Fruit fly (Drosophila melanogaster) whole organism, embryonic: ENCODE data around the gene SREBP.

Experiments used
- Atf6 ChIP-seq: fragments of 200-800 bp; sonication (Bioruptor generic); IDR thresholded peaks from 2 replicates; pipeline ENCODE4 v1.3.6; 2022; ENCODE audit warnings: missing biosample characterization, missing genetic modification characterization
- Bgb ChIP-seq: fragments of 200-800 bp; sonication (Bioruptor generic); IDR thresholded peaks from 2 replicates; pipeline ENCODE4 v1.3.6; 2022; ENCODE audit warnings: missing biosample characterization, missing genetic modification characterization; ENCODE audit not compliant: partially characterized antibody
- CG1233 ChIP-seq: fragments of 200-800 bp; sonication (Bioruptor generic); optimal IDR thresholded peaks from 4 replicates; lab custom pipeline; 2018; ENCODE audit warnings: missing biosample characterization, mild to moderate bottlenecking, missing genetic modification characterization
- CG12659 ChIP-seq: fragments of 200-800 bp; sonication (Bioruptor generic); optimal IDR thresholded peaks from 3 replicates; lab custom pipeline; 2017; ENCODE audit warnings: mild to moderate bottlenecking, missing biosample characterization, missing genetic modification reagents, missing genetic modification characterization
- CG15479 ChIP-seq: fragments of 200-800 bp; sonication (Bioruptor generic); optimal IDR thresholded peaks from 3 replicates; lab custom pipeline; 2019; ENCODE audit warnings: missing biosample characterization, mild to moderate bottlenecking, missing genetic modification characterization, moderate library complexity
- CG15696 ChIP-seq: fragments of 200-800 bp; sonication (Bioruptor generic); optimal IDR thresholded peaks from 2 replicates; lab custom pipeline; 2019; ENCODE audit warnings: missing biosample characterization, mild to moderate bottlenecking, missing genetic modification characterization, moderate library complexity
- CG1603 ChIP-seq: fragments of 200-800 bp; sonication (Bioruptor generic); optimal IDR thresholded peaks from 2 replicates; lab custom pipeline; 2019; ENCODE audit warnings: missing biosample characterization, mild to moderate bottlenecking, missing genetic modification characterization, moderate library complexity
- CG17186 ChIP-seq: fragments of 200-800 bp; sonication (Bioruptor generic); optimal IDR thresholded peaks from 3 replicates; lab custom pipeline; 2017; ENCODE audit warnings: missing biosample characterization, missing genetic modification reagents, missing genetic modification characterization
- CG18619 ChIP-seq: fragments of 200-800 bp; sonication (Bioruptor generic); optimal IDR thresholded peaks from 3 replicates; lab custom pipeline; 2017; ENCODE audit warnings: missing biosample characterization, mild to moderate bottlenecking, missing genetic modification characterization
- CG2120 ChIP-seq: fragments of 200-800 bp; sonication (Bioruptor generic); optimal IDR thresholded peaks from 3 replicates; lab custom pipeline; 2016; ENCODE audit warnings: missing biosample characterization, missing genetic modification characterization
- CG30020 ChIP-seq: fragments of 200-800 bp; optimal IDR thresholded peaks from 2 replicates; lab custom pipeline; 2019; ENCODE audit warnings: missing biosample characterization, mild to moderate bottlenecking, missing genetic modification characterization, moderate library complexity
- CG31441 ChIP-seq: fragments of 200-800 bp; sonication (Bioruptor generic); IDR thresholded peaks from 2 replicates; pipeline ENCODE4 v1.3.6; 2022; ENCODE audit warnings: missing biosample characterization, missing genetic modification characterization
- CG34224 ChIP-seq: fragments of 200-800 bp; sonication (Bioruptor generic); IDR thresholded peaks from 3 replicates; pipeline ENCODE4 v1.3.6; 2022; ENCODE audit warnings: missing biosample characterization, missing genetic modification characterization; ENCODE audit not compliant: partially characterized antibody
- CG3995 ChIP-seq: fragments of 200-800 bp; sonication (Bioruptor generic); optimal IDR thresholded peaks from 3 replicates; lab custom pipeline; 2016; ENCODE audit warnings: missing biosample characterization, missing genetic modification characterization
- CG6791 ChIP-seq: fragments of 200-800 bp; sonication (Bioruptor generic); IDR thresholded peaks from 3 replicates; pipeline ENCODE4 v1.3.6; 2022; ENCODE audit warnings: missing biosample characterization, missing genetic modification characterization; ENCODE audit not compliant: partially characterized antibody
- CG7963 ChIP-seq: fragments of 200-800 bp; sonication (Bioruptor generic); IDR thresholded peaks from 3 replicates; pipeline ENCODE4 v1.3.6; 2022; ENCODE audit warnings: missing biosample characterization, missing genetic modification characterization; ENCODE audit not compliant: partially characterized antibody
- CG8359 ChIP-seq: fragments of 200-800 bp; sonication (Bioruptor generic); optimal IDR thresholded peaks from 2 replicates; lab custom pipeline; 2017; ENCODE audit warnings: missing biosample characterization, mild to moderate bottlenecking, missing genetic modification characterization, borderline replicate concordance
- CG9876 ChIP-seq: fragments of 200-800 bp; sonication (Bioruptor generic); optimal IDR thresholded peaks from 2 replicates; lab custom pipeline; 2016; ENCODE audit warnings: missing biosample characterization, missing genetic modification characterization
- Camta ChIP-seq: fragments of 200-800 bp; sonication (Bioruptor generic); optimal IDR thresholded peaks from 2 replicates; lab custom pipeline; 2016; ENCODE audit warnings: missing biosample characterization, missing genetic modification characterization
- CoRest ChIP-seq: fragments of 200-800 bp; sonication (Bioruptor generic); optimal IDR thresholded peaks from 3 replicates; lab custom pipeline; 2018; ENCODE audit warnings: missing biosample characterization, mild to moderate bottlenecking, missing genetic modification characterization, moderate library complexity
- Dll ChIP-seq: fragments of 200-800 bp; sonication (Bioruptor generic); IDR thresholded peaks from 4 replicates; pipeline ENCODE4 v1.3.6; 2022; ENCODE audit warnings: missing biosample characterization, missing genetic modification characterization; ENCODE audit not compliant: partially characterized antibody
- Doc3 ChIP-seq: fragments of 200-800 bp; sonication (Bioruptor generic); IDR thresholded peaks from 3 replicates; pipeline ENCODE4 v1.3.6; 2022; ENCODE audit warnings: missing biosample characterization, missing genetic modification characterization; ENCODE audit not compliant: partially characterized antibody
- Ets65A ChIP-seq: fragments of 200-800 bp; sonication (Bioruptor generic); peaks from one replicate; lab custom pipeline; 2016; ENCODE audit warnings: missing biosample characterization, missing genetic modification characterization
- Fer1 ChIP-seq: fragments of 200-800 bp; sonication (Bioruptor generic); optimal IDR thresholded peaks from 2 replicates; lab custom pipeline; 2017; ENCODE audit warnings: missing biosample characterization, mild to moderate bottlenecking, missing genetic modification characterization
- Fer3 ChIP-seq: fragments of 200-800 bp; sonication (Bioruptor generic); optimal IDR thresholded peaks from 2 replicates; lab custom pipeline; 2018; ENCODE audit warnings: missing biosample characterization, mild to moderate bottlenecking, missing genetic modification characterization, moderate library complexity
- HLH3B ChIP-seq: fragments of 200-800 bp; sonication (Bioruptor generic); IDR thresholded peaks from 2 replicates; pipeline ENCODE4 v1.3.6; 2022; ENCODE audit warnings: missing biosample characterization, missing genetic modification characterization
- HmgZ ChIP-seq: fragments of 200-800 bp; sonication (Bioruptor generic); optimal IDR thresholded peaks from 2 replicates; lab custom pipeline; 2018; ENCODE audit warnings: missing biosample characterization, mild to moderate bottlenecking, missing genetic modification characterization
- Mad ChIP-seq: fragments of 200-800 bp; sonication (Bioruptor generic); optimal IDR thresholded peaks from 2 replicates; lab custom pipeline; 2016; ENCODE audit warnings: missing biosample characterization, missing genetic modification characterization
- Max ChIP-seq: fragments of 200-800 bp; sonication (Bioruptor generic); optimal IDR thresholded peaks from 2 replicates; lab custom pipeline; 2016; ENCODE audit warnings: missing biosample characterization, mild to moderate bottlenecking, missing genetic modification characterization
- Optix ChIP-seq: fragments of 200-800 bp; sonication (Bioruptor generic); IDR thresholded peaks from 3 replicates; pipeline ENCODE4 v1.3.6; 2022; ENCODE audit warnings: missing biosample characterization, missing genetic modification characterization
- Side ChIP-seq: fragments of 200-800 bp; sonication (Bioruptor generic); optimal IDR thresholded peaks from 2 replicates; lab custom pipeline; 2016; ENCODE audit warnings: missing biosample characterization, missing genetic modification characterization
- Sox100B ChIP-seq: fragments of 200-800 bp; sonication (Bioruptor generic); optimal IDR thresholded peaks from 3 replicates; lab custom pipeline; 2018; ENCODE audit warnings: missing biosample characterization, mild to moderate bottlenecking, missing genetic modification characterization
- Sry-δ ChIP-seq: fragments of 200-800 bp; sonication (Bioruptor generic); optimal IDR thresholded peaks from 2 replicates; lab custom pipeline; 2016; ENCODE audit warnings: missing biosample characterization, missing genetic modification characterization
- YL-1 ChIP-seq: fragments of 200-800 bp; sonication (Bioruptor generic); optimal IDR thresholded peaks from 3 replicates; lab custom pipeline; 2017; ENCODE audit warnings: missing biosample characterization, mild to moderate bottlenecking, missing genetic modification characterization
- az2 ChIP-seq: fragments of 200-800 bp; sonication (Bioruptor generic); optimal IDR thresholded peaks from 3 replicates; lab custom pipeline; 2016; ENCODE audit warnings: missing biosample characterization, missing genetic modification characterization
- bbx ChIP-seq: fragments of 200-800 bp; sonication (Bioruptor generic); IDR thresholded peaks from 2 replicates; pipeline ENCODE4 v1.3.6; 2022; ENCODE audit warnings: missing biosample characterization, missing genetic modification characterization; ENCODE audit not compliant: partially characterized antibody
- cg ChIP-seq: fragments of 200-800 bp; sonication (Bioruptor generic); optimal IDR thresholded peaks from 3 replicates; lab custom pipeline; 2019; ENCODE audit warnings: missing biosample characterization, mild to moderate bottlenecking, missing genetic modification characterization, moderate library complexity
- crol ChIP-seq: fragments of 200-800 bp; sonication (Bioruptor generic); IDR thresholded peaks from 2 replicates; pipeline ENCODE4 v1.3.6; 2022; ENCODE audit warnings: missing biosample characterization, missing genetic modification characterization
- exex ChIP-seq: fragments of 200-800 bp; sonication (Bioruptor generic); optimal IDR thresholded peaks from 4 replicates; lab custom pipeline; 2018; ENCODE audit warnings: missing biosample characterization, mild to moderate bottlenecking, missing genetic modification characterization, moderate library complexity
- fru ChIP-seq: fragments of >200 bp; optimal IDR thresholded peaks from 2 replicates; lab custom pipeline; 2017
- gce ChIP-seq: fragments of 200-800 bp; sonication (Bioruptor generic); IDR thresholded peaks from 3 replicates; pipeline ENCODE4 v1.3.6; 2022; ENCODE audit warnings: missing biosample characterization, missing genetic modification characterization
- grn ChIP-seq: fragments of 200-800 bp; sonication (Bioruptor generic); optimal IDR thresholded peaks from 3 replicates; lab custom pipeline; 2017; ENCODE audit warnings: missing biosample characterization, missing genetic modification characterization
- hb ChIP-seq: fragments of 200-800 bp; sonication (Bioruptor generic); IDR thresholded peaks from 3 replicates; pipeline ENCODE4 v1.3.6; 2022; ENCODE audit warnings: missing biosample characterization, missing genetic modification characterization; ENCODE audit not compliant: partially characterized antibody
- maf-S ChIP-seq: fragments of 200-800 bp; sonication (Bioruptor generic); optimal IDR thresholded peaks from 2 replicates; lab custom pipeline; 2016; ENCODE audit warnings: missing biosample characterization, missing genetic modification characterization
- mld ChIP-seq: fragments of 200-800 bp; sonication (Bioruptor generic); IDR thresholded peaks from 3 replicates; pipeline ENCODE4 v1.3.6; 2022; ENCODE audit warnings: missing biosample characterization, missing genetic modification characterization; ENCODE audit not compliant: partially characterized antibody
- nmo ChIP-seq: fragments of 200-800 bp; sonication (Bioruptor generic); optimal IDR thresholded peaks from 2 replicates; lab custom pipeline; 2018; ENCODE audit warnings: missing biosample characterization, mild to moderate bottlenecking, missing genetic modification characterization, moderate library complexity
- pan ChIP-seq, 4 experiments: fragments of >200 bp in 3 of 4; fragments of 200-800 bp in 1 of 4; sonication (Bioruptor generic) in 1 of 4; optimal IDR thresholded peaks in 3 of 4; IDR thresholded peaks in 1 of 4; 2 replicates each; pipeline versions ENCODE4 v1.3.6 to Lab custom; 2017 to 2022; ENCODE audit warnings: missing biosample characterization in 2 of 4, missing genetic modification characterization in 2 of 4, mixed read lengths in 1 of 4
- pzg ChIP-seq: fragments of 200-800 bp; sonication (Bioruptor generic); optimal IDR thresholded peaks from 3 replicates; lab custom pipeline; 2018; ENCODE audit warnings: missing biosample characterization, mild to moderate bottlenecking, missing genetic modification characterization, moderate library complexity
- zen ChIP-seq: fragments of 200-800 bp; sonication (Bioruptor generic); optimal IDR thresholded peaks from 3 replicates; lab custom pipeline; 2018; ENCODE audit warnings: missing biosample characterization, mild to moderate bottlenecking, missing genetic modification characterization, moderate library complexity

Gene SREBP

dm6 chr3L:19807103-19807502 is 13.4 kb downstream of the SREBP start, which contains the start of the genes CG14104 and Kap-alpha1 (continued):
- TF ChIP-seq HLH3B (GFP tag; lab: Robert Waterston, UW) (no peak), Camta (no peak), exex (no peak), CG17186 (GFP tag; lab: Kevin White, UChicago) (peak; percentile 30), crol (GFP tag; lab: Robert Waterston, UW) (no peak), az2 (no peak), gce (no peak), Fer3 (tag; lab: Kevin White, UChicago) (no peak), Doc3 (GFP tag; lab: Robert Waterston, UW) (peak; percentile 64), Ets65A (no peak), CG30020 (tag; lab: Kevin White, UChicago) (peak; percentile 40), CG3995 (no peak), Side (GFP tag; lab: Kevin White, UChicago) (no peak), CG2120 (no peak), Mad (GFP tag; lab: Kevin White, UChicago) (no peak), pan (optimal IDR thresholded peaks at IDR 0.05; lab: Kevin White, UChicago) (no peak), pan (GFP tag; optimal IDR thresholded peaks at IDR 0.05 in 1 of 2, IDR thresholded peaks at IDR 0.05 in 1 of 2) (no peak), Sry-δ (GFP tag; lab: Kevin White, UChicago) (peak; percentile 64), bbx (GFP tag; lab: Robert Waterston, UW) (peak; percentile 77), Optix (no peak), Bgb (GFP tag; lab: Robert Waterston, UW) (peak; percentile 65; the same call in 1 of the 2 replicates), mld (GFP tag; lab: Robert Waterston, UW) (0 out of 3 replicates have a peak, but pooled peaks have one; percentile 12), CoRest (no peak), CG12659 (peak; percentile 42), pzg (GFP tag; lab: Kevin White, UChicago) (peak; percentile 55), Max (peak; percentile 21), CG7963 (0 out of 3 replicates have a peak, but pooled peaks have one; percentile 23), CG18619 (GFP tag; lab: Kevin White, UChicago) (no peak), grn (GFP tag; lab: Kevin White, UChicago) (no peak), CG1233 (GFP tag; lab: Kevin White, UChicago) (no peak), zen (tag; lab: Kevin White, UChicago) (peak; percentile 43), CG15479 (GFP tag; lab: Kevin White, UChicago) (peak; percentile 61), CG1603 (tag; lab: Kevin White, UChicago) (peak; percentile 34), CG6791 (peak; percentile 73), CG9876 (GFP tag; lab: Kevin White, UChicago) (no peak), YL-1 (GFP tag; lab: Kevin White, UChicago) (peak; percentile 57), Atf6 (GFP tag; lab: Robert Waterston, UW) (no peak), Fer1 (GFP tag; lab: Kevin White, UChicago) (peak; percentile 7), cg (peak; percentile 92), CG34224 (GFP tag; lab: Robert Waterston, UW) (peak; percentile 59), CG31441 (GFP tag; lab: Robert Waterston, UW) (no peak), HmgZ (tag; lab: Kevin White, UChicago) (peak; percentile 15), fru (lab: Kevin White, UChicago) (no peak), CG8359 (no peak), Dll (peak; percentile 73; the same call in 3 of the 4 replicates), hb (GFP tag; lab: Robert Waterston, UW) (peak; percentile 49; the same call in 1 of the 3 replicates), nmo (GFP tag; lab: Kevin White, UChicago) (no peak), maf-S (no peak), Sox100B (GFP tag; lab: Kevin White, UChicago) (no peak), CG15696 (tag; lab: Kevin White, UChicago) (no peak)
